Fruit fly (Drosophila melanogaster): Measurements from ENCODE around the gene CG45012.

CG45012 gene

dm6 chr2L:11792265-11792664 is 42.1 kb upstream of the CG45012 start, which contains the start of gene Tsp33B:
Tsp33B (minus strand) TSS chr2L:11792365.
- TF ChIP-seq br (optimal IDR thresholded peaks at IDR 0.05) (no peak), Bteb2 (GFP tag; optimal IDR thresholded peaks at IDR 0.05) (no peak), CG33557 (GFP tag; optimal IDR thresholded peaks at IDR 0.05) (no peak), kni (GFP tag; optimal IDR thresholded peaks at IDR 0.05) (no peak), CG17186 (GFP tag; optimal IDR thresholded peaks at IDR 0.05) (no peak), vnd (GFP tag; IDR thresholded peaks at IDR 0.05; ENCODE audit: partially characterized antibody) (no peak), Trl (optimal IDR thresholded peaks at IDR 0.05) (no peak), Trl (GFP tag; optimal IDR thresholded peaks at IDR 0.05) (no peak), aop (GFP tag; IDR thresholded peaks at IDR 0.05) (no peak), CG3407 (GFP tag; optimal IDR thresholded peaks at IDR 0.05) (no peak), fd3F (GFP tag; optimal IDR thresholded peaks at IDR 0.05) (no peak), dimm (GFP tag; IDR thresholded peaks at IDR 0.05) (no peak), fd96Cb (tag; optimal IDR thresholded peaks at IDR 0.05) (no peak), unc-4 (GFP tag; IDR thresholded peaks at IDR 0.05; ENCODE audit: partially characterized antibody) (no peak), CG17361 (GFP tag; IDR thresholded peaks at IDR 0.05) (no peak), scrt (GFP tag; optimal IDR thresholded peaks at IDR 0.05) (no peak), Usf (GFP tag; optimal IDR thresholded peaks at IDR 0.05) (no peak), ham (GFP tag; IDR thresholded peaks at IDR 0.05) (no peak), CG11723 (GFP tag; optimal IDR thresholded peaks at IDR 0.05) (no peak), Gsc (GFP tag; IDR thresholded peaks at IDR 0.05) (no peak), shn (GFP tag; optimal IDR thresholded peaks at IDR 0.05) (no peak)

- TF ChIP-seq Abd-B (GFP tag; optimal IDR thresholded peaks at IDR 0.05) (no peak), Vsx1 (GFP tag; optimal IDR thresholded peaks at IDR 0.05) (no peak), CG1602 (GFP tag; optimal IDR thresholded peaks at IDR 0.05) (no peak), Sry-δ (GFP tag; optimal IDR thresholded peaks at IDR 0.05) (peak; percentile 42), vfl (GFP tag; optimal IDR thresholded peaks at IDR 0.05) (no peak), slbo (GFP tag; IDR thresholded peaks at IDR 0.05) (no peak), Gug (GFP tag; IDR thresholded peaks at IDR 0.05) (no peak), CG13296 (GFP tag; optimal IDR thresholded peaks at IDR 0.05) (no peak), HmgD (GFP tag; optimal IDR thresholded peaks at IDR 0.05) (no peak), org-1 (GFP tag; optimal IDR thresholded peaks at IDR 0.05) (no peak), sna (GFP tag; IDR thresholded peaks at IDR 0.05; ENCODE audit: partially characterized antibody) (no peak), pan (optimal IDR thresholded peaks at IDR 0.05) (no peak), pan (GFP tag; optimal IDR thresholded peaks at IDR 0.05 in 1 of 2, IDR thresholded peaks at IDR 0.05 in 1 of 2) (no peak), en (GFP tag; optimal IDR thresholded peaks at IDR 0.05) (no peak), sim (GFP tag; IDR thresholded peaks at IDR 0.05) (no peak), CG10274 (GFP tag; optimal IDR thresholded peaks at IDR 0.05) (no peak), TFAM (GFP tag; optimal IDR thresholded peaks at IDR 0.05) (no peak), CG13624 (GFP tag; optimal IDR thresholded peaks at IDR 0.05) (no peak), CG8478 (optimal IDR thresholded peaks at IDR 0.05) (no peak), Dll (GFP tag; IDR thresholded peaks at IDR 0.05; ENCODE audit: partially characterized antibody) (peak; percentile 41; the same call in 1 of the 4 replicates), phol (tag; optimal IDR thresholded peaks at IDR 0.05) (no peak), disco-r (GFP tag; optimal IDR thresholded peaks at IDR 0.05) (no peak), gro (GFP tag; optimal IDR thresholded peaks at IDR 0.05) (no peak), tgo (GFP tag; IDR thresholded peaks at IDR 0.05) (no peak), CG3065 (GFP tag; optimal IDR thresholded peaks at IDR 0.05) (no peak), CG33557 (GFP tag; optimal IDR thresholded peaks at IDR 0.05) (no peak), Opbp (GFP tag; IDR thresholded peaks at IDR 0.05; ENCODE audit: partially characterized antibody) (no peak), CG17829 (tag; optimal IDR thresholded peaks at IDR 0.05) (no peak), fd102C (GFP tag; optimal IDR thresholded peaks at IDR 0.05) (no peak), maf-S (GFP tag; optimal IDR thresholded peaks at IDR 0.05) (no peak), h (optimal IDR thresholded peaks at IDR 0.05) (no peak), pros (GFP tag; optimal IDR thresholded peaks at IDR 0.05) (peak; percentile 1), insv (GFP tag; optimal IDR thresholded peaks at IDR 0.05) (peak in 1 of 2 experiments; percentile 1), br (optimal IDR thresholded peaks at IDR 0.05) (no peak)
Observed at dm6 chr2L:11793986-11794385, 40.4 kb upstream of the CG45012 start, which contains the start of gene CG14937. CG14937 (minus strand) TSS chr2L:11794086.

All from whole organism, embryonic.